Worm (Caenorhabditis elegans) whole organism, early embryonic: Measurements from ENCODE around the gene fipr-2.

Experiments used
- B0310.2 ChIP-seq: sonication (generic microtip); optimal IDR thresholded peaks from 2 replicates; lab custom pipeline; 2016; ENCODE audit warnings: mild to moderate bottlenecking, missing genetic modification characterization, missing compliant biosample characterization
- F13C5.2 ChIP-seq: sonication (generic microtip); optimal IDR thresholded peaks from 2 replicates; lab custom pipeline; 2017; ENCODE audit warnings: mild to moderate bottlenecking, missing genetic modification characterization, inconsistent platforms, missing compliant biosample characterization
- aly-1 ChIP-seq: sonication (generic microtip); optimal IDR thresholded peaks from 2 replicates; lab custom pipeline; 2016; ENCODE audit warnings: missing genetic modification characterization, missing compliant biosample characterization
- ama-1 ChIP-seq: fragments of 150-350 bp; optimal IDR thresholded peaks from 2 replicates; lab custom pipeline; 2014
- ceh-13 ChIP-seq: fragments of 200-800 bp; sonication (Bioruptor generic); optimal IDR thresholded peaks from 2 replicates; lab custom pipeline; 2018; ENCODE audit warnings: mild to moderate bottlenecking, missing genetic modification characterization, missing compliant biosample characterization
- ceh-36 ChIP-seq: sonication (generic microtip); optimal IDR thresholded peaks from 2 replicates; lab custom pipeline; 2016; ENCODE audit warnings: missing genetic modification characterization, inconsistent platforms, missing compliant biosample characterization
- ets-7 ChIP-seq: sonication (generic microtip); optimal IDR thresholded peaks from 2 replicates; lab custom pipeline; 2016; ENCODE audit warnings: missing genotype, missing genetic modification characterization, missing compliant biosample characterization
- flt-1 ChIP-seq: fragments of 200-800 bp; sonication (Bioruptor generic); IDR thresholded peaks from 2 replicates; pipeline ENCODE4 v1.3.6; 2022; ENCODE audit warnings: missing genetic modification characterization, missing compliant biosample characterization
- hmbx-1 ChIP-seq: sonication (generic microtip); optimal IDR thresholded peaks from 2 replicates; lab custom pipeline; 2016; ENCODE audit warnings: mild to moderate bottlenecking, missing genetic modification characterization, missing compliant biosample characterization
- hmg-4 ChIP-seq: fragments of 200-800 bp; sonication (Bioruptor generic); optimal IDR thresholded peaks from 2 replicates; lab custom pipeline; 2018; ENCODE audit warnings: mild to moderate bottlenecking, missing genetic modification characterization, missing compliant biosample characterization
- hnd-1 ChIP-seq: sonication (generic microtip); optimal IDR thresholded peaks from 2 replicates; lab custom pipeline; 2016; ENCODE audit warnings: missing genetic modification characterization, missing compliant biosample characterization
- pes-1 ChIP-seq: fragments of 200-800 bp; sonication (Bioruptor generic); IDR thresholded peaks from 2 replicates; pipeline ENCODE4 v1.3.6; 2022; ENCODE audit warnings: missing genetic modification reagents, missing genetic modification characterization, missing compliant biosample characterization
- scrt-1 ChIP-seq: fragments of 200-800 bp; sonication (Bioruptor generic); IDR thresholded peaks from 2 replicates; pipeline ENCODE4 v1.3.6; 2022; ENCODE audit warnings: missing genetic modification characterization, missing compliant biosample characterization
- sea-1 ChIP-seq: fragments of 200-800 bp; sonication (Bioruptor generic); conservative IDR thresholded peaks from 2 replicates; pipeline ENCODE4 v1.3.6; 2022; ENCODE audit warnings: missing genetic modification characterization, missing compliant biosample characterization
- tbx-11 ChIP-seq: fragments of 200-800 bp; sonication (Bioruptor generic); IDR thresholded peaks from 2 replicates; pipeline ENCODE4 v1.3.6; 2022; ENCODE audit warnings: missing genetic modification characterization, missing compliant biosample characterization
- tbx-37 ChIP-seq: fragments of 200-800 bp; sonication (Bioruptor generic); conservative IDR thresholded peaks from 2 replicates; pipeline ENCODE4 v1.3.6; 2022; ENCODE audit warnings: missing genetic modification reagents, missing genetic modification characterization, missing compliant biosample characterization
- tra-4 ChIP-seq: sonication (generic microtip); optimal IDR thresholded peaks from 2 replicates; lab custom pipeline; 2017; ENCODE audit warnings: missing genetic modification characterization, missing compliant biosample characterization

The fipr-2 gene

DNA sequence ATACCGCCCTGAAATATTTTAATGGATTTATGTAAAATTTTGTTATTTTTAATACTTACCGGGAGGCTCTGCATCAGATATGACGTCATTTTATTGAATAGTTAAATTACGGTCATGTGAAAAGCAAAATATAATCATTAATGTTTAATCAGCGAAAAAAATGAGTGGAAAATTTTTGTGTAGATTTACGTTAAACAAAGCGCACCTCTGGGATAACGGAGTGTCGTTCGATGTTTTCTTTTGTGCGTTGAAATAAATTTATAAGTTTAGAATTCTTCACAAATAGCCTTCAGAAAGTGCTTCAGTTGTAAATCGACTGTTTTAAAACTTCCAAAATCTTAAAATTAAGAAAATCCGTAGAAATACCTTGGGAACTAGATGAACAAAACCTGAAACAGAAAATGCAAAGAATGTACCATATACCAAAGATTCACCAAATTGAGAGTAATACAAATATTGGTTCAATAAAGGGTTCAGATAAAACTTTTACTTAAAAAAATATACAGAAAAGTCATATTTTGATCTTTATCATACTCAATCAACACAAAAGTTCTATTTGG lies 35.6 kb downstream of the fipr-2 start, which contains the start of the genes K01D12.20 and miga-1:
Gene K01D12.20 (minus strand): TSS at position 138 of the 560 bp plus-strand sequence.
Gene miga-1 (minus strand): TSS at position 183 of the 560 bp plus-strand sequence.
- TF ChIP-seq tra-4 (tag; lab: Kevin White, UChicago) (no peak), ama-1 (lab: Kevin White, UChicago) (no peak), hnd-1 (tag; lab: Kevin White, UChicago) (no peak), pes-1 (no peak), flt-1 (no peak), tbx-11 (GFP tag; lab: Robert Waterston, UW) (no peak), ets-7 (no peak), aly-1 (tag; lab: Kevin White, UChicago) (no peak)

- TF ChIP-seq hnd-1 (tag; lab: Kevin White, UChicago) (no peak), scrt-1 (GFP tag; lab: Robert Waterston, UW) (no peak), hmg-4 (GFP tag; lab: Kevin White, UChicago) (no peak), ama-1 (lab: Kevin White, UChicago) (no peak), pes-1 (no peak), F13C5.2 (tag; lab: Kevin White, UChicago) (no peak), sea-1 (no peak), ceh-13 (no peak), ceh-36 (no peak), tra-4 (tag; lab: Kevin White, UChicago) (no peak), ets-7 (no peak)
Measured at ce11 chrV:12401383-12401782, 36.2 kb downstream of the fipr-2 start, which contains the start of gene K01D12.7. Gene K01D12.7, minus strand, starts transcription at chrV:12401483.

DNA sequence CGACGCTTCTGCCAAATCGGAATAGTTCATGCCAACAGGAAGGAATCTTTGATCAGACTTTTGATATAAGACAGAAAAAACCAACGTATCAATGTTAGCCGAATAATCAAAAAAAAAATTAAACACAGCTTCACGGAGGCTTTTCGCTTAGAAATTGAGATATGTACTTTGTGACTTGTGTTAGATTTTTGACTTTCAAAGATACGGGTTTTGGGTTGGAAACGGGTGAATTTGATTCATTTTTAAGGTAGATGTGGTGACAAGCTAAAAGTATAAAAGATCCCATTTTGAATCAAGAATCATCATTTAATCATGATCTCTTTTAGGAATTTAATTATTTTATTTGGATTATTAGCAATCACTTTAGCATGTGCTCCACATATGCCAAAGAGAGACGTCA lies 37.2 kb downstream of the fipr-2 start, which contains the start of gene K01D12.8:
Gene K01D12.8 (plus strand): TSS at position 301 of the 400 bp plus-strand sequence.
- no peak for TF ChIP-seq tbx-11 (GFP tag; lab: Robert Waterston, UW)
- no peak for TF ChIP-seq F13C5.2 (tag; lab: Kevin White, UChicago)
- TF ChIP-seq scrt-1 (GFP tag; lab: Robert Waterston, UW) = no peak
- TF ChIP-seq ceh-13 = no peak
- no peak for TF ChIP-seq aly-1 (tag; lab: Kevin White, UChicago)
- TF ChIP-seq hnd-1 (tag; lab: Kevin White, UChicago) = no peak
- no peak for TF ChIP-seq tra-4 (tag; lab: Kevin White, UChicago)
- TF ChIP-seq pes-1 = no peak
- no peak for TF ChIP-seq hmbx-1
- TF ChIP-seq ceh-36 = no peak
- no peak for TF ChIP-seq sea-1
- TF ChIP-seq B0310.2 (tag; lab: Kevin White, UChicago) = no peak
- TF ChIP-seq ets-7 = no peak

DNA sequence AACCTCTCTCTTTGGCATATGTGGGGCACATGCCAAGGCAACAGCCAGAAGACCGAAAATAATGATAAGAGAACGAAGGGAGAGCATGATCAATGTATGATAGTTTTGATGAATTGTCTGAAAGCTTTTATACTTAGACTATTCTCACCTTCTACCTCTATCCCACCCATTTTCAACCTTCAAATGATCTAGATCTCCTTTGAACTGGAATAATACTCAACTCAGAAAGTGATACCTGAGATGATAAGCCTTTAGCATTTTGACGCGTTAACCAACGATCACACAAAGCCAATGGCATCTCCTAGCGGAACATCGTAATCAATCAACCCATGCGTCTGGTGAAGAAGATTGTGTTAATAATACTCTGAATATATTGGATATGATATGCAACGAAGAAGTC lies 39.4 kb downstream of the fipr-2 start, which contains the start of gene K01D12.9:
Gene K01D12.9 (minus strand): TSS at position 101 of the 400 bp plus-strand sequence.
- no peak for TF ChIP-seq sea-1
- TF ChIP-seq ceh-13 = no peak
- TF ChIP-seq F13C5.2 (tag; lab: Kevin White, UChicago) = no peak
- no peak for TF ChIP-seq flt-1
- TF ChIP-seq hmbx-1 = no peak
- TF ChIP-seq tbx-11 (GFP tag; lab: Robert Waterston, UW) = no peak
- no peak for TF ChIP-seq hmg-4 (GFP tag; lab: Kevin White, UChicago)
- no peak for TF ChIP-seq pes-1
- no peak for TF ChIP-seq B0310.2 (tag; lab: Kevin White, UChicago)
- TF ChIP-seq ceh-36 = no peak
- no peak for TF ChIP-seq aly-1 (tag; lab: Kevin White, UChicago)
- TF ChIP-seq ets-7 = no peak
- TF ChIP-seq ama-1 (lab: Kevin White, UChicago) = no peak
- no peak for TF ChIP-seq scrt-1 (GFP tag; lab: Robert Waterston, UW)
- no peak for TF ChIP-seq tbx-37 (GFP tag; lab: Robert Waterston, UW)

DNA sequence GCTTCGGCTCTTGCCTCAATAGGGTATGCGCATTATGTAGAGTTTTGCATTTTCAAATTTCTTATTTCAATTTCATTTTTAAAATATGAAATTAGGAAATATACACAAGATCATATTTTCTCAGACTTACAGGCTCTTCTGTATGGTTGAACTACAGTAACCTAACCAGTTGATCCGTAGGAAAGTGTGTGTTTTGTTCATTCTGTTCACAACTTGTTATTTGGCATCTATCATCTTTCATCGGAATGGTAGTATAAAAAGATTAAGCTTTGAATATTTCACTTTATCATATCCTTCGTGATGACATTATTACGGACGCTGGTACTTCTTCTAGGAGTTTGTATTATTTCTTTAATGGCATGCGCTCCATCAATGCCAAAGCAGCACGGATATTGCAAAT lies 40.8 kb downstream of the fipr-2 start, which contains the start of gene K01D12.10:
Gene K01D12.10 (plus strand): TSS at position 301 of the 400 bp plus-strand sequence.
- no peak for TF ChIP-seq tra-4 (tag; lab: Kevin White, UChicago)
- no peak for TF ChIP-seq aly-1 (tag; lab: Kevin White, UChicago)
- TF ChIP-seq hnd-1 (tag; lab: Kevin White, UChicago) = no peak
- no peak for TF ChIP-seq sea-1
- no peak for TF ChIP-seq pes-1
- no peak for TF ChIP-seq ceh-13
- no peak for TF ChIP-seq F13C5.2 (tag; lab: Kevin White, UChicago)
- no peak for TF ChIP-seq B0310.2 (tag; lab: Kevin White, UChicago)
- no peak for TF ChIP-seq hmg-4 (GFP tag; lab: Kevin White, UChicago)
- no peak for TF ChIP-seq flt-1
- TF ChIP-seq tbx-37 (GFP tag; lab: Robert Waterston, UW) = no peak
- TF ChIP-seq hmbx-1 = no peak
- no peak for TF ChIP-seq ets-7
- no peak for TF ChIP-seq ceh-36
- TF ChIP-seq tbx-11 (GFP tag; lab: Robert Waterston, UW) = no peak
- TF ChIP-seq ama-1 (lab: Kevin White, UChicago) = no peak
- TF ChIP-seq scrt-1 (GFP tag; lab: Robert Waterston, UW) = no peak

- TF ChIP-seq ets-7 (no peak), scrt-1 (GFP tag; lab: Robert Waterston, UW) (no peak), sea-1 (no peak), hnd-1 (tag; lab: Kevin White, UChicago) (no peak)
Measured at ce11 chrV:12406514-12406913, 41.4 kb downstream of the fipr-2 start.

DNA sequence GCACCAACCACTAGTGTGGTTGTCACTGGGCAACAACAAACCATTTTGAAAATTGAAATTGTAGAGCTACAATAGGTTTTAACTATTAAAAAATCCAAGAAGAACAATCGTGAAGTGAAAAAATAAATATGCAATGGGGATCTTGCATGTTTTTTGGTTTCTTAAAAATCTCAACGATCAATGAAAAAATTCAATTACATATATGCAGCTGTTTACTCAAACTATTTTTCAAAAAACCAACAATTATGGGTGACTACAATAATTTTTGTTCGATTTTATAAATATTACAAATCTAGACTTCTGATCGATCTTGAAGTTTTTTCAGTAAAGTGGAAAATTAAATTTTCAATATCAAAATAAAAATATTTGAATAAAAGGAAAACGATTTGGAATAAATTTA lies 43.4 kb downstream of the fipr-2 start, which contains the start of gene cdr-4:
Gene cdr-4 (minus strand): TSS at position 101 of the 400 bp plus-strand sequence.
- no peak for TF ChIP-seq tbx-37 (GFP tag; lab: Robert Waterston, UW)
- TF ChIP-seq tbx-11 (GFP tag; lab: Robert Waterston, UW) = no peak
- no peak for TF ChIP-seq ceh-13
- TF ChIP-seq tra-4 (tag; lab: Kevin White, UChicago) = no peak
- TF ChIP-seq ama-1 (lab: Kevin White, UChicago) = no peak
- no peak for TF ChIP-seq sea-1
- no peak for TF ChIP-seq F13C5.2 (tag; lab: Kevin White, UChicago)
- no peak for TF ChIP-seq hnd-1 (tag; lab: Kevin White, UChicago)
- TF ChIP-seq pes-1 = no peak
- no peak for TF ChIP-seq flt-1
- no peak for TF ChIP-seq aly-1 (tag; lab: Kevin White, UChicago)
- no peak for TF ChIP-seq ets-7
- no peak for TF ChIP-seq hmg-4 (GFP tag; lab: Kevin White, UChicago)
